Worm (Caenorhabditis elegans) whole organism, late embryonic: ENCODE results near the gene dib-1.

ENCODE experiments used
- ama-1 ChIP-seq: fragments of 150-350 bp; optimal IDR thresholded peaks from 2 replicates; lab custom pipeline; 2014
- fkh-10 ChIP-seq: fragments of 150-350 bp; optimal IDR thresholded peaks from 2 replicates; lab custom pipeline; 2014; ENCODE audit warnings: missing biosample characterization, missing genetic modification reagents, missing genetic modification characterization
- hlh-30 ChIP-seq: sonication (generic microtip); optimal IDR thresholded peaks from 2 replicates; lab custom pipeline; 2017; ENCODE audit warnings: antibody characterized with exemption, missing genetic modification characterization, missing compliant biosample characterization; ENCODE audit not compliant: insufficient read depth
- nfya-1 ChIP-seq: sonication (generic microtip); optimal IDR thresholded peaks from 2 replicates; lab custom pipeline; 2017; ENCODE audit warnings: missing genetic modification characterization, mild to moderate bottlenecking, missing compliant biosample characterization, antibody characterized with exemption, moderate library complexity
- pat-9 ChIP-seq: fragments of 200-800 bp; sonication (Bioruptor generic); optimal IDR thresholded peaks from 2 replicates; lab custom pipeline; 2018; ENCODE audit warnings: mild to moderate bottlenecking, missing genetic modification characterization, moderate library complexity, missing compliant biosample characterization
- sox-2 ChIP-seq: fragments of 200-800 bp; sonication (Bioruptor generic); IDR thresholded peaks from 2 replicates; pipeline ENCODE4 v1.3.6; 2022; ENCODE audit warnings: missing genetic modification reagents, missing genetic modification characterization, missing compliant biosample characterization
- tbx-2 ChIP-seq: sonication (generic microtip); optimal IDR thresholded peaks from 2 replicates; lab custom pipeline; 2016; ENCODE audit warnings: missing genetic modification characterization, missing compliant biosample characterization
- ttx-3 ChIP-seq: sonication (generic microtip); optimal IDR thresholded peaks from 2 replicates; lab custom pipeline; 2016; ENCODE audit warnings: missing genetic modification reagents, missing genetic modification characterization, missing compliant biosample characterization
- unc-3 ChIP-seq, 2 experiments: fragments of 200-800 bp in 1 of 2; sonication (Bioruptor generic) in 1 of 2; sonication (generic microtip) in 1 of 2; conservative IDR thresholded peaks in 1 of 2; optimal IDR thresholded peaks in 1 of 2; 2 replicates each; pipeline versions ENCODE4 v1.3.6 to Lab custom; 2016 to 2022; ENCODE audit warnings: missing compliant biosample characterization in 2 of 2, missing genetic modification characterization in 2 of 2, missing genetic modification reagents in 1 of 2

DNA sequence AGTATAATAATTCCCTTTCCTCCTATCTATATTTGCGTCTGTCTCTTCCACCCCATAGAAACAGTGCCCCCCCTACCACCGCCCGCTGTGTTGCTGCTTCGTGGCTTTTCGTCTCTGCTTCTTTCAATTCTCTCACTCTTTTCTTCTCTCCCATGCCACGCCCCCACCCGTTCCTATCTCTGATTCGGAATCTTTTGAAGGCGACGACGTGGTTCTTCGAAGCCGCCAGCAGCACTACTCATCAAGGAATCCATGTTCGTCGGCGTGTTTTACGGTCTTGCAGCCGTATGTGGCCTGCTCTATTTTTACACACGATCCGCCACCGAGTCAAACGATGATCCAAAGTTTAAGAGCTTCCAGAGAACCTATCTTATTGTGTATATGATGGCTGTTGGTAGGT is 40.5 kb downstream of the dib-1 start, which contains the start of gene samt-1:
- TF ChIP-seq fkh-10, result no peak
- no peak for TF ChIP-seq pat-9 (tag; lab: Kevin White, UChicago)
- no peak for TF ChIP-seq hlh-30 (tag; lab: Kevin White, UChicago)
- TF ChIP-seq nfya-1 (tag; lab: Kevin White, UChicago), result no peak
- no peak for TF ChIP-seq ttx-3 (tag; lab: Kevin White, UChicago)
- no peak for TF ChIP-seq unc-3 (GFP tag; conservative IDR thresholded peaks at IDR 0.05; lab: Robert Waterston, UW)
- no peak for TF ChIP-seq unc-3 (tag; optimal IDR thresholded peaks at IDR 0.05; lab: Kevin White, UChicago)
- no peak for TF ChIP-seq ama-1
- no peak for TF ChIP-seq sox-2 (GFP tag; lab: Robert Waterston, UW)
- no peak for TF ChIP-seq tbx-2 (tag; lab: Kevin White, UChicago)
